Worm (Caenorhabditis elegans) whole organism, L1 larva: ENCODE measurements around the gene K09B11.4.
A peak's percentile ranks its signal among the peaks of the same experiment; 100 is the strongest.

Experiments
- C04F5.9 ChIP-seq: sonication (generic microtip); optimal IDR thresholded peaks from 2 replicates; lab custom pipeline; 2016; ENCODE audit warnings: missing genetic modification characterization, missing compliant biosample characterization
- C16A3.4 ChIP-seq: fragments of 150-350 bp; optimal IDR thresholded peaks from 2 replicates; lab custom pipeline; 2014; ENCODE audit warnings: missing biosample characterization, missing genetic modification characterization
- C34B4.2 ChIP-seq: sonication (generic microtip); optimal IDR thresholded peaks from 2 replicates; lab custom pipeline; 2017; ENCODE audit warnings: mild to moderate bottlenecking, missing genetic modification characterization, missing compliant biosample characterization
- F16B12.6 ChIP-seq: fragments of 150-350 bp; optimal IDR thresholded peaks from 2 replicates; lab custom pipeline; 2014; ENCODE audit warnings: missing biosample characterization, missing genetic modification characterization
- blmp-1 ChIP-seq: fragments of 150-350 bp; optimal IDR thresholded peaks from 2 replicates; lab custom pipeline; 2014; ENCODE audit warnings: missing biosample characterization, missing genetic modification characterization
- ceh-63 ChIP-seq: fragments of 200-800 bp; sonication (Bioruptor generic); optimal IDR thresholded peaks from 2 replicates; lab custom pipeline; 2018; ENCODE audit warnings: mild to moderate bottlenecking, missing genetic modification characterization, missing compliant biosample characterization
- ceh-8 ChIP-seq: fragments of 200-800 bp; sonication (Bioruptor generic); optimal IDR thresholded peaks from 2 replicates; lab custom pipeline; 2018; ENCODE audit warnings: mild to moderate bottlenecking, missing genetic modification characterization, moderate library complexity, missing compliant biosample characterization
- ceh-82 ChIP-seq, 3 experiments: fragments of 150-350 bp in 1 of 3; sonication (generic microtip) in 2 of 3; optimal IDR thresholded peaks; 2 replicates each; lab custom pipeline; 2014 to 2017; ENCODE audit warnings: missing biosample characterization in 3 of 3, missing genetic modification characterization in 3 of 3
- ceh-88 ChIP-seq: fragments of 200-800 bp; sonication (Bioruptor generic); IDR thresholded peaks from 2 replicates; pipeline ENCODE4 v1.3.6; 2022; ENCODE audit warnings: missing genetic modification characterization, missing compliant biosample characterization
- ceh-90 ChIP-seq: sonication (generic microtip); optimal IDR thresholded peaks from 2 replicates; lab custom pipeline; 2016; ENCODE audit warnings: missing genetic modification characterization, missing compliant biosample characterization
- dpl-1 ChIP-seq, 3 experiments: fragments of 150-350 bp in 2 of 3; sonication (generic microtip) in 1 of 3; optimal IDR thresholded peaks; 2 replicates each; lab custom pipeline; 2014 to 2017; ENCODE audit warnings: missing biosample characterization in 3 of 3, missing genetic modification characterization in 3 of 3, missing genetic modification reagents in 3 of 3
- dsc-1 ChIP-seq: sonication (generic microtip); optimal IDR thresholded peaks from 2 replicates; lab custom pipeline; 2016; ENCODE audit warnings: mild to moderate bottlenecking, missing genetic modification characterization, missing compliant biosample characterization
- efl-1 ChIP-seq, 4 experiments: fragments of 150-350 bp; optimal IDR thresholded peaks in 3 of 4; peaks in 1 of 4; 1 replicate in 1 of 4; 2 replicates in 3 of 4; lab custom pipeline; 2014; ENCODE audit warnings: missing biosample characterization in 2 of 4, missing genetic modification characterization in 2 of 4, missing genetic modification reagents in 2 of 4
- egl-27 ChIP-seq, 2 experiments: fragments of 150-350 bp in 1 of 2; sonication (generic microtip); optimal IDR thresholded peaks; 3 replicates each; lab custom pipeline; 2017 to 2018; ENCODE audit warnings: missing biosample characterization in 2 of 2, missing genetic modification characterization in 2 of 2, missing genetic modification reagents in 2 of 2
- ets-5 ChIP-seq: fragments of 200-800 bp; sonication (Bioruptor generic); IDR thresholded peaks from 2 replicates; pipeline ENCODE4 v1.3.6; 2022; ENCODE audit warnings: missing genetic modification characterization, missing compliant biosample characterization
- fkh-4 ChIP-seq: sonication (generic microtip); optimal IDR thresholded peaks from 2 replicates; lab custom pipeline; 2016; ENCODE audit warnings: missing compliant biosample characterization, missing genetic modification characterization, borderline replicate concordance
- fkh-8 ChIP-seq: sonication (generic microtip); optimal IDR thresholded peaks from 2 replicates; lab custom pipeline; 2016; ENCODE audit warnings: mild to moderate bottlenecking, missing genetic modification characterization, missing compliant biosample characterization
- fos-1 ChIP-seq: fragments of 150-350 bp; optimal IDR thresholded peaks from 2 replicates; lab custom pipeline; 2014; ENCODE audit warnings: missing biosample characterization, missing genetic modification characterization
- hpl-2 ChIP-seq: fragments of 150-350 bp; optimal IDR thresholded peaks from 2 replicates; lab custom pipeline; 2014; ENCODE audit warnings: missing biosample characterization, missing genetic modification reagents, missing genetic modification characterization
- lin-35 ChIP-seq, 2 experiments: fragments of 150-350 bp; optimal IDR thresholded peaks; 2 replicates each; lab custom pipeline; 2014; ENCODE audit warnings: missing biosample characterization in 2 of 2, missing genetic modification characterization in 2 of 2, missing genetic modification reagents in 2 of 2
- lin-39 ChIP-seq: fragments of 150-350 bp; optimal IDR thresholded peaks from 2 replicates; lab custom pipeline; 2014; ENCODE audit warnings: missing biosample characterization, missing genetic modification reagents, missing genetic modification characterization
- lsy-2 ChIP-seq, 2 experiments: fragments of 150-350 bp; optimal IDR thresholded peaks; 2 replicates each; lab custom pipeline; 2014; ENCODE audit warnings: missing biosample characterization in 2 of 2, missing genetic modification characterization in 2 of 2
- mep-1 ChIP-seq: fragments of 150-350 bp; optimal IDR thresholded peaks from 2 replicates; lab custom pipeline; 2014; ENCODE audit warnings: missing biosample characterization, missing genetic modification characterization
- nhr-11 ChIP-seq: fragments of 150-350 bp; optimal IDR thresholded peaks from 2 replicates; lab custom pipeline; 2014; ENCODE audit warnings: missing biosample characterization, missing genetic modification characterization
- nhr-237 ChIP-seq: fragments of 150-350 bp; optimal IDR thresholded peaks from 2 replicates; lab custom pipeline; 2014; ENCODE audit warnings: missing biosample characterization, missing genetic modification characterization
- nhr-47 ChIP-seq: sonication (generic microtip); optimal IDR thresholded peaks from 2 replicates; lab custom pipeline; 2016; ENCODE audit warnings: mild to moderate bottlenecking, missing genetic modification characterization, moderate library complexity, missing compliant biosample characterization
- nhr-71 ChIP-seq: sonication (generic microtip); optimal IDR thresholded peaks from 2 replicates; lab custom pipeline; 2016; ENCODE audit warnings: mild to moderate bottlenecking, missing genetic modification characterization, moderate library complexity, missing compliant biosample characterization
- nhr-76 ChIP-seq: sonication (generic microtip); optimal IDR thresholded peaks from 2 replicates; lab custom pipeline; 2017; ENCODE audit warnings: missing biosample characterization, missing genetic modification characterization
- nhr-77 ChIP-seq: fragments of 150-350 bp; optimal IDR thresholded peaks from 2 replicates; lab custom pipeline; 2014; ENCODE audit warnings: missing biosample characterization, missing genetic modification characterization
- nhr-84 ChIP-seq: sonication (generic microtip); optimal IDR thresholded peaks from 2 replicates; lab custom pipeline; 2017; ENCODE audit warnings: missing biosample characterization, missing genetic modification characterization
- pax-3 ChIP-seq: fragments of 200-800 bp; sonication (Bioruptor generic); optimal IDR thresholded peaks from 2 replicates; lab custom pipeline; 2018; ENCODE audit warnings: mild to moderate bottlenecking, missing genetic modification characterization, moderate library complexity, missing compliant biosample characterization
- pqm-1 ChIP-seq: sonication (generic microtip); optimal IDR thresholded peaks from 3 replicates; lab custom pipeline; 2017; ENCODE audit warnings: missing biosample characterization, missing genetic modification characterization
- snu-23 ChIP-seq: sonication (generic microtip); optimal IDR thresholded peaks from 2 replicates; lab custom pipeline; 2016; ENCODE audit warnings: missing genetic modification characterization, missing compliant biosample characterization
- swsn-7 ChIP-seq: sonication (generic microtip); optimal IDR thresholded peaks from 2 replicates; lab custom pipeline; 2016; ENCODE audit warnings: missing genetic modification characterization, missing compliant biosample characterization
- tbx-2 ChIP-seq: sonication (generic microtip); optimal IDR thresholded peaks from 2 replicates; lab custom pipeline; 2016; ENCODE audit warnings: missing genetic modification characterization, missing compliant biosample characterization
- unc-62 ChIP-seq: fragments of 150-350 bp; optimal IDR thresholded peaks from 2 replicates; lab custom pipeline; 2014; ENCODE audit warnings: missing biosample characterization, missing genetic modification reagents, missing genetic modification characterization
- unc-86 ChIP-seq: sonication (generic microtip); optimal IDR thresholded peaks from 2 replicates; lab custom pipeline; 2016; ENCODE audit warnings: missing genetic modification characterization, missing compliant biosample characterization
- unc-98 ChIP-seq: fragments of 200-800 bp; sonication (Bioruptor generic); IDR thresholded peaks from 2 replicates; pipeline ENCODE4 v1.3.6; 2022; ENCODE audit warnings: missing genetic modification characterization, missing compliant biosample characterization
- xbp-1 ChIP-seq: sonication (generic microtip); optimal IDR thresholded peaks from 2 replicates; lab custom pipeline; 2016; ENCODE audit warnings: missing genetic modification characterization, missing compliant biosample characterization
- zip-4 ChIP-seq: fragments of 200-800 bp; sonication (Bioruptor generic); optimal IDR thresholded peaks from 2 replicates; lab custom pipeline; 2018; ENCODE audit warnings: mild to moderate bottlenecking, missing genetic modification characterization, moderate library complexity, missing compliant biosample characterization

Gene K09B11.4

DNA sequence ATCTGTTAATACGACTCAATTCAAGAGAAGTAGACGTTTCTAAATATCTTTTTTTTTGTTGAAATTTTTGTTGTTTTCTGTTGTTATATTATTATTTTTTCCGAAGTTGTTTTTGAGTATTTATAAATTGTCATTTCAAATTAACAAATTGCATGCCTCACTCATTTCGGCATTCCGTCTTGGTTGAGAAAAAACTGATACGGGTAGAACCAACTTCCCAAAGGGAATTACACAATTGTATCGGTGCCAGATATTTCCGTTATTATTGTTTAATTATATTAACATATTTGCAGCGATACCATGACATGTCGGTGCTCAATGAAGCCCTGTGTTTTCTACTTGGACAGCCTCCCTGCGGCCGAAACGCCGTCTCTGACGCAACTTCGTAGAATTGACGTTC, at the start of gene K09B11.4:
TSS of gene K09B11.4 (plus strand) at position 301 of the 400 bp plus-strand sequence.
- TF ChIP-seq unc-62 (GFP tag; lab: Kevin White, UChicago) (no peak), F16B12.6 (no peak), ets-5 (GFP tag; lab: Robert Waterston, UW) (no peak), egl-27 (tag; optimal IDR thresholded peaks at IDR 0.05; lab: Kevin White, UChicago) (no peak), nhr-77 (no peak), dsc-1 (tag; lab: Kevin White, UChicago) (no peak), tbx-2 (tag; lab: Kevin White, UChicago) (no peak), lin-39 (no peak), unc-86 (tag; lab: Kevin White, UChicago) (no peak), C16A3.4 (tag; lab: Kevin White, UChicago) (no peak), dpl-1 (GFP tag; optimal IDR thresholded peaks at IDR 0.05; lab: Kevin White, UChicago) (no peak), ceh-88 (GFP tag; lab: Robert Waterston, UW) (no peak), hpl-2 (no peak), fos-1 (no peak), blmp-1 (tag; lab: Kevin White, UChicago) (no peak), lsy-2 (tag; optimal IDR thresholded peaks at IDR 0.05; lab: Kevin White, UChicago) (no peak)

- TF ChIP-seq efl-1 (optimal IDR thresholded peaks at IDR 0.05; lab: Kevin White, UChicago), result no peak
- TF ChIP-seq efl-1 (GFP tag; optimal IDR thresholded peaks at IDR 0.05 in 1 of 2; lab: Kevin White, UChicago), result peak in 1 of 2 experiments; percentile 58
- TF ChIP-seq fkh-4 (tag; lab: Kevin White, UChicago), result no peak
Observed at ce11 chrIV:13380506-13380905, 48.8 kb upstream of the K09B11.4 start.

DNA sequence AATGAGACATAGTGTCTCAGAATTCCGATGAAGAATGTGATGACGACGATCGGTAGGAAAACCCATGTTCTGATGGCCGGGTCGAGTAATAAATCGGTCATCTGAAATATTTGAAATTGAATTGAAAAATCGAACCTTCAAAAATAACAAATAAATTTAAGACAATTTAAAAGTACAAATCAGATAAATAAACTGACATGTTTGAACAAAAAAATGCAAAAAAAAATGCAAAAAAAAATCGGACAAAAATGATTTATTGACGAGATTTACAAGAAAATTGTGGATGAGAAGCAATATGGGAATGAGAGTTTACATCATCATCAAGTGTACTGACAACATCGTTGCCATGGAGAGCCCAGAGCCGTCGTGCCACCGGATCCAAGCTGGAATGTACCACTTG, 47.5 kb upstream of the K09B11.4 start, which contains the start of gene emc-3:
TSS of gene emc-3 (minus strand) at position 101 of the 400 bp plus-strand sequence.
- TF ChIP-seq nhr-11 (no peak), tbx-2 (tag; lab: Kevin White, UChicago) (no peak), ceh-88 (GFP tag; lab: Robert Waterston, UW) (no peak), nhr-237 (tag; lab: Kevin White, UChicago) (no peak), nhr-76 (tag; lab: Kevin White, UChicago) (no peak), mep-1 (tag; lab: Kevin White, UChicago) (no peak), ceh-63 (no peak), ceh-8 (GFP tag; lab: Kevin White, UChicago) (no peak), C04F5.9 (tag; lab: Kevin White, UChicago) (no peak), C34B4.2 (no peak), unc-98 (GFP tag; lab: Robert Waterston, UW) (no peak), nhr-47 (no peak), pqm-1 (tag; lab: Kevin White, UChicago) (no peak), pax-3 (tag; lab: Kevin White, UChicago) (no peak), nhr-84 (no peak)

- TF ChIP-seq zip-4 (GFP tag; lab: Kevin White, UChicago), result no peak
- TF ChIP-seq snu-23 (GFP tag; lab: Kevin White, UChicago), result peak; percentile 42
- TF ChIP-seq swsn-7 (tag; lab: Kevin White, UChicago), result peak; percentile 18
- TF ChIP-seq fkh-8 (tag; lab: Kevin White, UChicago), result peak; percentile 26
- peak; percentile 1 to 23 for TF ChIP-seq lsy-2 (tag; optimal IDR thresholded peaks at IDR 0.05; lab: Kevin White, UChicago)
- peak in 2 of 3 experiments; percentile 22 to 43 for TF ChIP-seq ceh-82 (tag; optimal IDR thresholded peaks at IDR 0.05; lab: Kevin White, UChicago)
- no peak for TF ChIP-seq tbx-2 (tag; lab: Kevin White, UChicago)
- peak; percentile 27 for TF ChIP-seq nhr-71 (tag; lab: Kevin White, UChicago)
- peak; percentile 14 for TF ChIP-seq xbp-1 (tag; lab: Kevin White, UChicago)
- TF ChIP-seq unc-98 (GFP tag; lab: Robert Waterston, UW), result no peak
- TF ChIP-seq nhr-47, result peak; percentile 17
- TF ChIP-seq ceh-90 (tag; lab: Kevin White, UChicago), result no peak
- peak; percentile 19 to 28 for TF ChIP-seq efl-1 (optimal IDR thresholded peaks at IDR 0.05; lab: Kevin White, UChicago)
- peak in 1 of 2 experiments; percentile 9 for TF ChIP-seq efl-1 (GFP tag; optimal IDR thresholded peaks at IDR 0.05 in 1 of 2; lab: Kevin White, UChicago)
- TF ChIP-seq lin-35 (GFP tag; optimal IDR thresholded peaks at IDR 0.05; lab: Kevin White, UChicago), result peak in 1 of 2 experiments; percentile 30
- TF ChIP-seq, all 84 proteins: peak for 10
Observed at ce11 chrIV:13383763-13384436, 45.4 kb upstream of the K09B11.4 start, which contains the start of gene rab-19. Gene rab-19, minus strand, starts transcription at chrIV:13384386.
